Fruit fly (Drosophila melanogaster): ENCODE results near the gene smash.

DNA sequence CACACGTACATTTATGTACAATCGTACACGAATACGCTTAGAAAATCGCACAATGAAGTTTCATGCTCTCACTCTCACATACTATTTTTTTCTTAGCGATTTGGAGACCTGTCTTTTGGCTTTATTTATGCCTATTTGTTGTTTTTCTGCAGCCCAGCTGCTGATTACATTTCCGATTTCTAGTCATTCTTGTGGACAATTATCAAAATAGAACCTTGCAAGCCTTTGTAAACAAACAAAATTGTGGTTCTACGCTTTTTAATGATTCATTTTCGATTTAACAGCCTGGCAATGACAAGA is 79.8 kb downstream of the smash start:
- TF ChIP-seq Eip78C (GFP tag) (no peak), achi (GFP tag; optimal IDR thresholded peaks at IDR 0.05) (no peak), CG7368 (GFP tag; optimal IDR thresholded peaks at IDR 0.05) (no peak), CG10669 (GFP tag; optimal IDR thresholded peaks at IDR 0.05) (no peak), Hr4 (GFP tag; optimal IDR thresholded peaks at IDR 0.05) (no peak), CG34406 (GFP tag; optimal IDR thresholded peaks at IDR 0.05) (no peak), Sox102F (GFP tag; optimal IDR thresholded peaks at IDR 0.05) (no peak), CG16779 (tag; optimal IDR thresholded peaks at IDR 0.05) (no peak), CG8319 (GFP tag; optimal IDR thresholded peaks at IDR 0.05) (no peak), svp (GFP tag) (no peak), CG31627 (GFP tag; optimal IDR thresholded peaks at IDR 0.05) (no peak)
